Fruit fly (Drosophila melanogaster) whole organism, embryonic: ENCODE results near the gene Dic61B.

Source experiments
- CG10147 ChIP-seq: fragments of 200-800 bp; sonication (Bioruptor generic); optimal IDR thresholded peaks from 2 replicates; lab custom pipeline; 2019; ENCODE audit warnings: missing biosample characterization, mild to moderate bottlenecking, missing genetic modification characterization, moderate library complexity
- CG10462 ChIP-seq: fragments of 200-800 bp; sonication (Bioruptor generic); optimal IDR thresholded peaks from 2 replicates; lab custom pipeline; 2016; ENCODE audit warnings: missing biosample characterization, missing genetic modification characterization
- CG10543 ChIP-seq: fragments of 200-800 bp; sonication (Bioruptor generic); optimal IDR thresholded peaks from 3 replicates; lab custom pipeline; 2017; ENCODE audit warnings: missing biosample characterization, mild to moderate bottlenecking, missing genetic modification characterization, moderate library complexity
- CG11723 ChIP-seq: fragments of 200-800 bp; sonication (Bioruptor generic); optimal IDR thresholded peaks from 2 replicates; lab custom pipeline; 2017; ENCODE audit warnings: missing biosample characterization, mild to moderate bottlenecking, missing genetic modification characterization
- CG13296 ChIP-seq: fragments of 200-800 bp; sonication (Bioruptor generic); optimal IDR thresholded peaks from 3 replicates; lab custom pipeline; 2018; ENCODE audit warnings: missing biosample characterization, mild to moderate bottlenecking, missing genetic modification characterization
- CG13894 ChIP-seq: fragments of 200-800 bp; sonication (Bioruptor generic); optimal IDR thresholded peaks from 3 replicates; lab custom pipeline; 2018; ENCODE audit warnings: missing biosample characterization, mild to moderate bottlenecking, missing genetic modification characterization, moderate library complexity
- CG17612 ChIP-seq: fragments of 200-800 bp; sonication (Bioruptor generic); IDR thresholded peaks from 2 replicates; pipeline ENCODE4 v1.3.6; 2022; ENCODE audit warnings: missing biosample characterization, missing genetic modification characterization
- CG2199 ChIP-seq: fragments of 200-800 bp; sonication (Bioruptor generic); IDR thresholded peaks from 3 replicates; pipeline ENCODE4 v1.3.6; 2022; ENCODE audit warnings: missing biosample characterization, missing genetic modification characterization
- CG43689 ChIP-seq: fragments of 200-800 bp; sonication (Bioruptor generic); IDR thresholded peaks from 2 replicates; pipeline ENCODE4 v1.3.6; 2022; ENCODE audit warnings: missing biosample characterization, missing genetic modification characterization
- CG4707 ChIP-seq: fragments of 200-800 bp; sonication (Bioruptor generic); optimal IDR thresholded peaks from 2 replicates; lab custom pipeline; 2018; ENCODE audit warnings: missing biosample characterization, mild to moderate bottlenecking, missing genetic modification characterization, moderate library complexity
- CG6689 ChIP-seq: fragments of 200-800 bp; sonication (Bioruptor generic); IDR thresholded peaks from 2 replicates; pipeline ENCODE4 v1.3.6; 2022; ENCODE audit warnings: missing biosample characterization, missing genetic modification characterization
- CG7556 ChIP-seq: fragments of 200-800 bp; sonication (Bioruptor generic); optimal IDR thresholded peaks from 2 replicates; lab custom pipeline; 2017; ENCODE audit warnings: missing biosample characterization, mild to moderate bottlenecking, missing genetic modification characterization
- CG7928 ChIP-seq: fragments of 200-800 bp; sonication (Bioruptor generic); optimal IDR thresholded peaks from 2 replicates; lab custom pipeline; 2017; ENCODE audit warnings: missing biosample characterization, mild to moderate bottlenecking, missing genetic modification characterization
- CG9797 ChIP-seq: fragments of 200-800 bp; sonication (Bioruptor generic); optimal IDR thresholded peaks from 3 replicates; lab custom pipeline; 2018; ENCODE audit warnings: missing biosample characterization, mild to moderate bottlenecking, missing genetic modification characterization
- CG9876 ChIP-seq: fragments of 200-800 bp; sonication (Bioruptor generic); optimal IDR thresholded peaks from 2 replicates; lab custom pipeline; 2016; ENCODE audit warnings: missing biosample characterization, missing genetic modification characterization
- CTCF ChIP-seq: fragments of 200-800 bp; sonication (Bioruptor generic); optimal IDR thresholded peaks from 2 replicates; lab custom pipeline; 2017; ENCODE audit warnings: missing biosample characterization, mild to moderate bottlenecking, missing genetic modification characterization, moderate library complexity
- Camta ChIP-seq: fragments of 200-800 bp; sonication (Bioruptor generic); optimal IDR thresholded peaks from 2 replicates; lab custom pipeline; 2016; ENCODE audit warnings: missing biosample characterization, missing genetic modification characterization
- Deaf1 ChIP-seq: fragments of 200-800 bp; optimal IDR thresholded peaks from 3 replicates; lab custom pipeline; 2019; ENCODE audit warnings: missing biosample characterization, mild to moderate bottlenecking, missing genetic modification characterization, moderate library complexity
- Eip74EF ChIP-seq, 2 experiments: fragments of 200-800 bp in 1 of 2; fragments of >200 bp in 1 of 2; sonication (Bioruptor generic) in 1 of 2; optimal IDR thresholded peaks; 2 replicates each; lab custom pipeline; 2017 to 2019; ENCODE audit warnings: missing biosample characterization in 2 of 2, missing genetic modification characterization in 2 of 2, mild to moderate bottlenecking in 1 of 2, moderate library complexity in 1 of 2
- HHEX ChIP-seq: fragments of 200-800 bp; sonication (Bioruptor generic); optimal IDR thresholded peaks from 3 replicates; lab custom pipeline; 2017; ENCODE audit warnings: missing biosample characterization, mild to moderate bottlenecking, missing genetic modification characterization, missing genetic modification reagents
- HLH3B ChIP-seq: fragments of 200-800 bp; sonication (Bioruptor generic); IDR thresholded peaks from 2 replicates; pipeline ENCODE4 v1.3.6; 2022; ENCODE audit warnings: missing biosample characterization, missing genetic modification characterization
- HmgD ChIP-seq: fragments of 200-800 bp; sonication (Bioruptor generic); optimal IDR thresholded peaks from 3 replicates; lab custom pipeline; 2016; ENCODE audit warnings: missing biosample characterization, missing genetic modification characterization
- MBD-R2 ChIP-seq: fragments of 200-800 bp; sonication (Bioruptor generic); IDR thresholded peaks from 2 replicates; pipeline ENCODE4 v1.3.6; 2022; ENCODE audit warnings: missing biosample characterization, missing genetic modification characterization
- Meics ChIP-seq: fragments of 200-800 bp; sonication (Bioruptor generic); optimal IDR thresholded peaks from 2 replicates; lab custom pipeline; 2017; ENCODE audit warnings: missing biosample characterization, mild to moderate bottlenecking, missing genetic modification characterization
- Pdp1 ChIP-seq, 2 experiments: fragments of 200-800 bp; sonication (Bioruptor generic); optimal IDR thresholded peaks; 3 replicates each; lab custom pipeline; 2016; ENCODE audit warnings: missing biosample characterization in 2 of 2, missing genetic modification characterization in 2 of 2, mild to moderate bottlenecking in 1 of 2, moderate library complexity in 1 of 2
- Spps ChIP-seq: fragments of 200-800 bp; sonication (Bioruptor generic); optimal IDR thresholded peaks from 2 replicates; lab custom pipeline; 2018; ENCODE audit warnings: missing biosample characterization, mild to moderate bottlenecking, missing genetic modification characterization
- amos ChIP-seq: fragments of 200-800 bp; sonication (Bioruptor generic); IDR thresholded peaks from 2 replicates; pipeline ENCODE4 v1.3.6; 2022; ENCODE audit warnings: missing biosample characterization, missing genetic modification characterization; ENCODE audit not compliant: partially characterized antibody
- ap ChIP-seq: fragments of 200-800 bp; sonication (Bioruptor generic); IDR thresholded peaks from 2 replicates; pipeline ENCODE4 v1.3.6; 2022; ENCODE audit warnings: missing biosample characterization, missing genetic modification characterization
- cad ChIP-seq: fragments of >200 bp; optimal IDR thresholded peaks from 2 replicates; lab custom pipeline; 2017; ENCODE audit warnings: missing biosample characterization, missing genetic modification characterization
- caup ChIP-seq: fragments of 200-800 bp; sonication (Bioruptor generic); optimal IDR thresholded peaks from 3 replicates; lab custom pipeline; 2017; ENCODE audit warnings: missing biosample characterization, mild to moderate bottlenecking, missing genetic modification characterization, moderate library complexity; ENCODE audit not compliant: severe bottlenecking
- chn ChIP-seq: fragments of 200-800 bp; sonication (Bioruptor generic); optimal IDR thresholded peaks from 2 replicates; lab custom pipeline; 2016; ENCODE audit warnings: missing biosample characterization, missing genetic modification characterization
- corto ChIP-seq: fragments of 200-800 bp; sonication (Bioruptor generic); optimal IDR thresholded peaks from 2 replicates; lab custom pipeline; 2016; ENCODE audit warnings: missing biosample characterization, mild to moderate bottlenecking, missing genetic modification characterization, moderate library complexity
- ewg ChIP-seq: fragments of 200-800 bp; sonication (Bioruptor generic); optimal IDR thresholded peaks from 3 replicates; lab custom pipeline; 2017; ENCODE audit warnings: mild to moderate bottlenecking, missing biosample characterization, missing genetic modification reagents, missing genetic modification characterization
- fd64A ChIP-seq: fragments of 200-800 bp; sonication (Bioruptor generic); optimal IDR thresholded peaks from 3 replicates; lab custom pipeline; 2018; ENCODE audit warnings: missing biosample characterization, mild to moderate bottlenecking, missing genetic modification characterization
- gfzf ChIP-seq: fragments of 200-800 bp; sonication (Bioruptor generic); optimal IDR thresholded peaks from 2 replicates; lab custom pipeline; 2016; ENCODE audit warnings: missing biosample characterization, mild to moderate bottlenecking, missing genetic modification characterization, moderate library complexity
- lab ChIP-seq: fragments of 200-800 bp; sonication (Bioruptor generic); optimal IDR thresholded peaks from 3 replicates; lab custom pipeline; 2017; ENCODE audit warnings: missing biosample characterization, missing genetic modification characterization, mild to moderate bottlenecking, moderate library complexity, missing genetic modification reagents
- nerfin-2 ChIP-seq: fragments of 200-800 bp; sonication (Bioruptor generic); IDR thresholded peaks from 2 replicates; pipeline ENCODE4 v1.3.6; 2022; ENCODE audit warnings: missing biosample characterization, missing genetic modification characterization; ENCODE audit not compliant: partially characterized antibody
- prd ChIP-seq, 3 experiments: fragments of >200 bp in 2 of 3; fragments of 200-800 bp in 1 of 3; sonication (Bioruptor generic) in 1 of 3; optimal IDR thresholded peaks in 2 of 3; IDR thresholded peaks in 1 of 3; 2 replicates in 2 of 3; 3 replicates in 1 of 3; pipeline versions ENCODE4 v1.3.6 to Lab custom; 2017 to 2022; ENCODE audit warnings: missing biosample characterization in 1 of 3, missing genetic modification characterization in 1 of 3
- pros ChIP-seq: fragments of 200-800 bp; sonication (Bioruptor generic); optimal IDR thresholded peaks from 3 replicates; lab custom pipeline; 2019; ENCODE audit warnings: missing biosample characterization, mild to moderate bottlenecking, missing genetic modification characterization, moderate library complexity
- salm ChIP-seq: fragments of 200-800 bp; sonication (Bioruptor generic); optimal IDR thresholded peaks from 2 replicates; lab custom pipeline; 2018; ENCODE audit warnings: missing biosample characterization, mild to moderate bottlenecking, missing genetic modification characterization
- sens-2 ChIP-seq: fragments of 200-800 bp; sonication (Bioruptor generic); IDR thresholded peaks from 2 replicates; pipeline ENCODE4 v1.3.6; 2022; ENCODE audit warnings: missing biosample characterization, missing genetic modification characterization
- so ChIP-seq: fragments of 200-800 bp; sonication (Bioruptor generic); IDR thresholded peaks from 3 replicates; pipeline ENCODE4 v1.3.6; 2022; ENCODE audit warnings: missing biosample characterization, missing genetic modification characterization
- sug ChIP-seq: fragments of 200-800 bp; optimal IDR thresholded peaks from 2 replicates; lab custom pipeline; 2019; ENCODE audit warnings: missing biosample characterization, mild to moderate bottlenecking, missing genetic modification characterization, moderate library complexity
- tll ChIP-seq, 2 experiments: fragments of 200-800 bp in 1 of 2; fragments of >200 bp in 1 of 2; sonication (Bioruptor generic) in 1 of 2; optimal IDR thresholded peaks; 2 replicates each; lab custom pipeline; 2017 to 2019; ENCODE audit warnings: missing biosample characterization in 2 of 2, missing genetic modification characterization in 2 of 2, mild to moderate bottlenecking in 1 of 2, moderate library complexity in 1 of 2
- twi ChIP-seq: fragments of 200-800 bp; optimal IDR thresholded peaks from 2 replicates; lab custom pipeline; 2019; ENCODE audit warnings: missing biosample characterization, mild to moderate bottlenecking, missing genetic modification characterization, moderate library complexity

Dic61B gene

dm6 chr3L:159406-160084, 7.2 kb upstream of the Dic61B start (continued):
- TF ChIP-seq Deaf1 (tag; lab: Kevin White, UChicago) (no peak), CG10543 (no peak), amos (no peak), sug (tag; lab: Kevin White, UChicago) (no peak), CG43689 (GFP tag; lab: Robert Waterston, UW) (no peak), CG10462 (GFP tag; lab: Kevin White, UChicago) (no peak), Eip74EF (GFP tag; optimal IDR thresholded peaks at IDR 0.05; lab: Kevin White, UChicago) (peak in 1 of 2 experiments; percentile 56), MBD-R2 (GFP tag; lab: Robert Waterston, UW) (no peak), HLH3B (no peak), ap (GFP tag; lab: Robert Waterston, UW) (no peak), Spps (tag; lab: Kevin White, UChicago) (no peak), caup (GFP tag; lab: Kevin White, UChicago) (no peak), nerfin-2 (GFP tag; lab: Robert Waterston, UW) (no peak)
- TF ChIP-seq, all 482 proteins: peak for 12

- TF ChIP-seq MBD-R2 (GFP tag; lab: Robert Waterston, UW), result no peak
- TF ChIP-seq HmgD (GFP tag; lab: Kevin White, UChicago), result no peak
- TF ChIP-seq CG2199 (GFP tag; lab: Robert Waterston, UW), result 0 out of 3 replicates have a peak, but pooled peaks have one; percentile 12
- TF ChIP-seq twi (tag; lab: Kevin White, UChicago), result peak; percentile 97
- TF ChIP-seq Pdp1 (GFP tag; optimal IDR thresholded peaks at IDR 0.05; lab: Kevin White, UChicago), result peak in 1 of 2 experiments; percentile 1
- TF ChIP-seq corto (GFP tag; lab: Kevin White, UChicago), result no peak
- peak; percentile 64 for TF ChIP-seq cad
- TF ChIP-seq so (GFP tag; lab: Robert Waterston, UW), result 0 out of 3 replicates have a peak, but pooled peaks have one; percentile 23
- no peak for TF ChIP-seq salm (tag; lab: Kevin White, UChicago)
- no peak for TF ChIP-seq CG13296 (GFP tag; lab: Kevin White, UChicago)
- TF ChIP-seq CG7928 (GFP tag; lab: Kevin White, UChicago), result no peak
- no peak for TF ChIP-seq CG17612 (GFP tag; lab: Robert Waterston, UW)
- TF ChIP-seq Meics, result no peak
- no peak for TF ChIP-seq chn (GFP tag; lab: Kevin White, UChicago)
- TF ChIP-seq CG6689, result no peak
- no peak for TF ChIP-seq CTCF
- TF ChIP-seq CG7556 (GFP tag; lab: Kevin White, UChicago), result no peak
- no peak for TF ChIP-seq HHEX (GFP tag; lab: Kevin White, UChicago)
- TF ChIP-seq CG9876 (GFP tag; lab: Kevin White, UChicago), result no peak
- TF ChIP-seq lab (GFP tag; lab: Kevin White, UChicago), result no peak
- no peak for TF ChIP-seq fd64A (GFP tag; lab: Kevin White, UChicago)
- no peak for TF ChIP-seq CG10147
- no peak for TF ChIP-seq prd (optimal IDR thresholded peaks at IDR 0.05; lab: Kevin White, UChicago)
- TF ChIP-seq prd (GFP tag; IDR thresholded peaks at IDR 0.05; lab: Robert Waterston, UW), result no peak
- TF ChIP-seq pros (GFP tag; lab: Kevin White, UChicago), result no peak
- no peak for TF ChIP-seq CG11723 (GFP tag; lab: Kevin White, UChicago)
- no peak for TF ChIP-seq sens-2 (GFP tag; lab: Robert Waterston, UW)
- no peak for TF ChIP-seq ewg
- peak in 1 of 2 experiments; percentile 9 for TF ChIP-seq tll (GFP tag; optimal IDR thresholded peaks at IDR 0.05; lab: Kevin White, UChicago)
- no peak for TF ChIP-seq gfzf (GFP tag; lab: Kevin White, UChicago)
- no peak for TF ChIP-seq CG9797
- TF ChIP-seq CG4707, result no peak
- peak; percentile 5 for TF ChIP-seq CG13894 (tag; lab: Kevin White, UChicago)
- no peak for TF ChIP-seq Camta (GFP tag; lab: Kevin White, UChicago)
- TF ChIP-seq, all 482 proteins: peak for 7
Measured at dm6 chr3L:157674-158179, 5.3 kb upstream of the Dic61B start.
